Worm (Caenorhabditis elegans): Measurements from ENCODE around the gene F55B11.4.
A peak's percentile ranks its signal among the peaks of the same experiment; 100 is the strongest.

F55B11.4 gene

DNA sequence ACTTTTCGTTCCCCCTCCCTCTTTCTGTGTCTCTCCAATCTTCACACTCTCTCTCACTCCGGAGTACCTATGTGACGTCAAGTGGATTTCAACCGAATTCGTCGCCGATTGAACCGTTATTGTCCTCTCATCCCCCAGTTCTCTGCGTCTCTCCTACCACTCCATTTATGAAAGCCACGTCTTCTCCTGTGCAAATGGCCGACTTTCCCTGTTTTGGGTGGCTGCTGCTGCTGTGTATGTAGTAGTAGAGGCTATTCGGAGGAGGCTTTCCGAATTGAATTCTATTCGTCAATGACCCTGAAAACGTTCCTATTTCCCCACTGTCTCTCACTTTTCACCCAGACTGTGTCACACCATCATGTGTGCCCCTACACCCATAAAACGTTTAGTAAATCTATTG lies 39.0 kb downstream of the F55B11.4 start:
- TF ChIP-seq nhr-28 (tag; optimal IDR thresholded peaks at IDR 0.05) (peak; percentile 3), unc-62 (GFP tag; optimal IDR thresholded peaks at IDR 0.05 in 1 of 2) (peak in 1 of 2 experiments; percentile 87), unc-62 (tag; optimal IDR thresholded peaks at IDR 0.05) (no peak), nhr-25 (tag; optimal IDR thresholded peaks at IDR 0.05; ENCODE audit: borderline replicate concordance, insufficient read depth) (peak; percentile 37), snpc-1.2 (GFP tag; IDR thresholded peaks at IDR 0.05) (no peak), lin-29 (GFP tag; IDR thresholded peaks at IDR 0.05) (no peak), D1046.2 (GFP tag; IDR thresholded peaks at IDR 0.05) (no peak), zag-1 (tag; optimal IDR thresholded peaks at IDR 0.05) (no peak), unc-39 (tag; optimal IDR thresholded peaks at IDR 0.05) (no peak)

DNA sequence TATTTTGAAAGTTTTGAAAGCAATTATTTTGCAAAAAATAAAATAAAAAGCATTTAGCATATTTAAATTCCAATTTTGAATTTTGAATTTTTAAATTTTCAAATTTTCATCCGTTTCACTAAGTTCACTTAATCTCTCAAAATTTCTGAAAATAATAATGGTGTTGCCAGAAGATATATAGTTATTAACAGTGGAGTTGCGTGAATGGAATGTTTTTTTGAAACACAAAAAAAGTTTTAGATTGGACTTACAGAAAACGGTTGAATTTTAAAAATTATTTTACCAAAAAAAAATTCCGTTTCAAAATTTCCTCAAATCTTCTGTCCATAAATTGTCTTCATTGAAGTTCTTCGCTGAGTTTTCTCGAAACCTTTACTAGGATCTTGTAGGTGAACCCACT lies 39.5 kb downstream of the F55B11.4 start:
- TF ChIP-seq daf-19 (GFP tag; conservative IDR thresholded peaks at IDR 0.05) (no peak), Y48G9A.11 (GFP tag; IDR thresholded peaks at IDR 0.05) (no peak), hlh-30 (tag; optimal IDR thresholded peaks at IDR 0.05; ENCODE audit: insufficient read depth) (no peak), lsy-2 (tag; optimal IDR thresholded peaks at IDR 0.05) (no peak), snpc-1.2 (GFP tag; IDR thresholded peaks at IDR 0.05) (peak; percentile 74; the same call in 1 of the 2 replicates), mdt-29 (GFP tag; IDR thresholded peaks at IDR 0.05) (no peak)

DNA sequence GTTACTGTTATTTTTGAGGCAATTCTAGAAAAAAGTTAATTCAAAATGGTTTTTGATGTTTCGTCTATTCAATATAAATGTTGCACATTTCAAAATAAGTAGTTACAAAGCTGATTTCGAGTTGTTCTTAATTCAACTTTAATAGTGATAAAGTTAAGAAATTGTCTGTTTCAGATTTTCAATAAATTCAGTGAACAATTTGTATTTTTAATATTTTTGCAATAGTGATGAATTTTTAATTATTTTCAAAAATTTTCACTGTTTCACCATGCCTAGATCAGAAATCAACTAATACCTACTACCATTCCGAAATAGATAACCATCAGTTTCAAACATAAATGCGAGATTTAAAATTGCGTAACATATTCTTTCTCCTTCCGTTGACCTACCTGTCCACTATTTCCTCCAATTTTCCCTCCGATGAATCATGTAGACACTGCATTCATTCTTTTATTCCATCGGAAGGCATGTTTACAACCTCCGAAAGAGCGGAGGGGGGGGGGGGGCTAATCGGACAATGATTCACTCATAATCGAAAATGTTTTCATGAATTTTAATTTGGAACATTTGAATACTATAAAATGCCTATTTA lies 40.6 kb downstream of the F55B11.4 start:
- TF ChIP-seq cey-2 (tag; optimal IDR thresholded peaks at IDR 0.05; ENCODE audit: borderline replicate concordance, insufficient read depth): no peak
- TF ChIP-seq snpc-1.2 (GFP tag; IDR thresholded peaks at IDR 0.05): peak; percentile 64; the same call in 1 of the 2 replicates
- TF ChIP-seq ces-1 (GFP tag; optimal IDR thresholded peaks at IDR 0.05): no peak
- no peak for TF ChIP-seq nhr-102 (tag; optimal IDR thresholded peaks at IDR 0.05)
- TF ChIP-seq ztf-11 (tag; optimal IDR thresholded peaks at IDR 0.05): no peak
- no peak for TF ChIP-seq T20F7.1 (GFP tag; optimal IDR thresholded peaks at IDR 0.05)
- no peak for TF ChIP-seq ztf-7 (tag; optimal IDR thresholded peaks at IDR 0.05)
- TF ChIP-seq mdt-29 (GFP tag; IDR thresholded peaks at IDR 0.05): no peak
- TF ChIP-seq daf-12 (tag; optimal IDR thresholded peaks at IDR 0.05): no peak
- peak in 1 of 2 experiments; percentile 22 for TF ChIP-seq unc-62 (GFP tag; optimal IDR thresholded peaks at IDR 0.05 in 1 of 2)
- no peak for TF ChIP-seq unc-62 (tag; optimal IDR thresholded peaks at IDR 0.05)
- TF ChIP-seq dve-1 (tag; optimal IDR thresholded peaks at IDR 0.05; ENCODE audit: insufficient read depth): no peak
- no peak for TF ChIP-seq R02D3.7 (tag; optimal IDR thresholded peaks at IDR 0.05)
- TF ChIP-seq mes-2 (tag; optimal IDR thresholded peaks at IDR 0.05; ENCODE audit: poor library complexity, severe bottlenecking): no peak
- no peak for TF ChIP-seq ceh-20 (GFP tag; IDR thresholded peaks at IDR 0.05)
- TF ChIP-seq ceh-82 (tag; optimal IDR thresholded peaks at IDR 0.05): no peak

DNA sequence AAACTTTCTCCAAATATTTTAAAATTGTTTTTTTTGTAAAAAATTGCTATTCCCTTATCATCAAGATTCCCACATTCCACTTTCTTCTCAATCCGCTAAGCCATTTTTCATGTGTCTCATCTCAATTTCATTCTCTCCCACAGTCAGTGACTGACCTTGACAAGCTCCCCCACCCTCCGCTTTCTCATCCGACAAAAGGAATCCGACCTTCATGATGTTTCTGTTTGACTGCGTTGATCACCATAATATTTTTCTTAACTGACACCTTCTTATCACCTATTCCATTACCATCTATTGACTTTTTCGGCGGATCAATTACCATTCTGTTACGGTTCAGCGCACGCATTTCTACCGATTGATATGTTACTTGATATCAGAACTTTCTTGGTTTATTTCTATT lies 41.6 kb downstream of the F55B11.4 start:
- TF ChIP-seq nhr-28 (tag; optimal IDR thresholded peaks at IDR 0.05) (peak; percentile 49), aha-1 (tag) (no peak), unc-62 (GFP tag; optimal IDR thresholded peaks at IDR 0.05 in 1 of 2) (peak in 1 of 2 experiments; percentile 62), unc-62 (tag; optimal IDR thresholded peaks at IDR 0.05) (no peak), nhr-25 (tag; optimal IDR thresholded peaks at IDR 0.05; ENCODE audit: borderline replicate concordance, insufficient read depth) (peak; percentile 11)

DNA sequence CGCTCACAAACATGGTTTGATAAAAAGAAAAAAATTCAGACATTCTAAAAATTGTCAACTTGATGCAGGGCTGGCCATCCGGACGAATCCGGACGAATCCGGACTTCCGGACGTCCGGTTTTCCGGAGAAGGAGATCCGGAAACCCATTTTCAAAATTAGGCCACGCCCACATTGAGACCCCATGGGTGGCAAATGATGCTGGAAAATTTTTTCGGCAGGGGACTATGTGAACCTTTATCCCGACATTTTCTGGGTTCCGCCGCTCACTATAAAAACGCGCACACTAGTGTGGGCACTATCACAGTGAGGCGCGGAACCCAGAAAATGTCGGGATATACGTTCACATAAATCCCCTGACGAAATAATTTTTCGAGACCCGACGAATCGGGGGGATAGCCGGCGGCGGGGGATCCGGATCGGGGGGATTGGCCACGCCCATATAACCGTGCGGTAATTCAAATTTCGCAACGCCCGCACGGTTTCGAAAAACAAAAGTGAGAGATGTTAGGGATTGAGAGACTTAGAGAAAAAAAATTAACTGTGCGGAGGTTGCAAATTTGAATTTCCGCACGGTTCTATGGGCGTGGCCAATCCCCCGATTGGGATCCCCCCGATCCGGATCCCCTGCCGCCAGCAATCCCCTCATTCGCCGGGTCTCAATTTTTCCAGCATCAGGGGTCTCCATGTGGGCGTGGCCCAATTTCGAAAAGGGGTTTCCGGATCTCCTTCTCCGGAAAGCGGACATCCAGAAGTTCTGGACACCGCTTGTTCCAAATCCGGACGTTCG lies 42.8 kb downstream of the F55B11.4 start:
- 0 out of 2 replicates have a peak, but pooled peaks have one; percentile 26 for TF ChIP-seq pha-4 (GFP tag; IDR thresholded peaks at IDR 0.05)
- TF ChIP-seq pha-4 (tag; optimal IDR thresholded peaks at IDR 0.05): no peak
- TF ChIP-seq snpc-1.2 (GFP tag; IDR thresholded peaks at IDR 0.05): peak; percentile 96
- TF ChIP-seq lin-38 (GFP tag; IDR thresholded peaks at IDR 0.05): peak; percentile 48; the same call in 1 of the 2 replicates
- TF ChIP-seq mdt-29 (GFP tag; IDR thresholded peaks at IDR 0.05): 0 out of 2 replicates have a peak, but pooled peaks have one; percentile 18
- TF ChIP-seq ceh-82 (tag; optimal IDR thresholded peaks at IDR 0.05): no peak
- no peak for TF ChIP-seq daf-16 (GFP tag; optimal IDR thresholded peaks at IDR 0.05)
- TF ChIP-seq daf-16 (tag; optimal IDR thresholded peaks at IDR 0.05): no peak
- TF ChIP-seq set-16 (GFP tag; IDR thresholded peaks at IDR 0.05): peak; percentile 80
